Fruit fly (Drosophila melanogaster) whole organism: ENCODE data around the gene Nup154.

Experiments used
- Dll ChIP-seq: fragments of >200 bp; optimal IDR thresholded peaks from 2 replicates; lab custom pipeline; 2017
- psq ChIP-seq: fragments of >200 bp; optimal IDR thresholded peaks from 2 replicates; lab custom pipeline; 2017

DNA sequence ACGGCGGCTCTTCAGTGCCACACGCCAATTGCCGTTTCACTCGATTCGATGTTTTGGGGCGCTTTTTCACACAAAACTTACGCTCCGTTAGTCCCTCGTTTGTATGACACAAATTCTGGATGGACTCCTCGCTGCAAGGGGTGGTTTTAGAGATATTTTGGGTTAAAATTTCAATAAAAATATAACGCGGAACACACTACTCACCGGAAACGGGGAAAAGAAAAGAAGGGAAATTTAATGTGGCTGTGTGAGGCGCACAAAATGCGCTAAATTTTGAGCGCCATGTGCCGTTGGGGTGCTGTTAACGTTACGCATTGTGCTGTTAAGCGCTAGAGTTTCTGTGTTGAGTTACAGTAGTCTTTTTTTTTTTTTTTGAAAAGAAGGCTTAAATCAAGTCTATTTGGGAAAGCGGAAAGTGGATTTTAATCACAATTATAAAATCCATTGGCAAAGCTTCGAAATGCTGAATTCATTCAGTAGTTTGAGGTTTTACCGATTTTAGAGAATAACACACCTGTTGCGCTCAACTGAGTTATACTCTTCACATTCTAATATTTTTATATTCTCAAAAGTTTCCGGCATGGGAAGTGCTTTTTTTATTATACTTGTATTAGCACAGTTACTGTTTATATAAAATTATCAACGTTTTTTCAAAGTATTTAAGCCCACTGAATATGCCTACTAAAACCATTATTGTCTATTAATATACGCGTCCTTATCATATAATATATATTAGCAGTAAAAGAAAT is 521 bp upstream of the Nup154 start, which contains the start of gene RpL9:
- TF ChIP-seq psq (lab: Kevin White, UChicago): no peak
- no peak for TF ChIP-seq Dll (lab: Kevin White, UChicago)
